Fruit fly (Drosophila melanogaster) whole organism, embryonic: ENCODE measurements around the gene Dmtn.
A peak's percentile ranks its signal among the peaks of the same experiment; 100 is the strongest.

Source experiments
- Atf6 ChIP-seq: fragments of 200-800 bp; sonication (Bioruptor generic); IDR thresholded peaks from 2 replicates; pipeline ENCODE4 v1.3.6; 2022; ENCODE audit warnings: missing biosample characterization, missing genetic modification characterization
- CG1024 ChIP-seq: fragments of 200-800 bp; sonication (Bioruptor generic); IDR thresholded peaks from 2 replicates; pipeline ENCODE4 v1.3.6; 2022; ENCODE audit warnings: missing biosample characterization, missing genetic modification characterization
- CG10565 ChIP-seq: fragments of 200-800 bp; sonication (Bioruptor generic); optimal IDR thresholded peaks from 3 replicates; lab custom pipeline; 2016; ENCODE audit warnings: missing biosample characterization, mild to moderate bottlenecking, missing genetic modification characterization
- CG11085 ChIP-seq: fragments of 200-800 bp; sonication (Bioruptor generic); IDR thresholded peaks from 2 replicates; pipeline ENCODE4 v1.3.6; 2022; ENCODE audit warnings: missing biosample characterization, missing genetic modification characterization
- CG11247 ChIP-seq: fragments of 200-800 bp; sonication (Bioruptor generic); IDR thresholded peaks from 2 replicates; pipeline ENCODE4 v1.3.6; 2022; ENCODE audit warnings: missing biosample characterization, missing genetic modification characterization
- CG11456 ChIP-seq: fragments of 200-800 bp; sonication (Bioruptor generic); IDR thresholded peaks from 3 replicates; pipeline ENCODE4 v1.3.6; 2022; ENCODE audit warnings: missing biosample characterization, missing genetic modification characterization
- CG12155 ChIP-seq: fragments of 200-800 bp; sonication (Bioruptor generic); optimal IDR thresholded peaks from 3 replicates; lab custom pipeline; 2016; ENCODE audit warnings: missing biosample characterization, missing genetic modification characterization
- CG12391 ChIP-seq: fragments of 200-800 bp; sonication (Bioruptor generic); optimal IDR thresholded peaks from 3 replicates; lab custom pipeline; 2018; ENCODE audit warnings: missing biosample characterization, mild to moderate bottlenecking, missing genetic modification characterization, moderate library complexity
- CG13624 ChIP-seq: fragments of 200-800 bp; sonication (Bioruptor generic); optimal IDR thresholded peaks from 2 replicates; lab custom pipeline; 2016; ENCODE audit warnings: missing biosample characterization, missing genetic modification characterization
- CG1602 ChIP-seq: fragments of 200-800 bp; sonication (Bioruptor generic); optimal IDR thresholded peaks from 3 replicates; lab custom pipeline; 2016; ENCODE audit warnings: missing biosample characterization, missing genetic modification characterization
- CG1647 ChIP-seq: fragments of 200-800 bp; sonication (Bioruptor generic); optimal IDR thresholded peaks from 3 replicates; lab custom pipeline; 2016; ENCODE audit warnings: missing biosample characterization, missing genetic modification characterization
- CG18011 ChIP-seq: fragments of 200-800 bp; sonication (Bioruptor generic); optimal IDR thresholded peaks from 2 replicates; lab custom pipeline; 2017; ENCODE audit warnings: missing biosample characterization, missing genetic modification characterization, mild to moderate bottlenecking, moderate library complexity, missing genotype
- CG30020 ChIP-seq: fragments of 200-800 bp; optimal IDR thresholded peaks from 2 replicates; lab custom pipeline; 2019; ENCODE audit warnings: missing biosample characterization, mild to moderate bottlenecking, missing genetic modification characterization, moderate library complexity
- CG3281 ChIP-seq: fragments of 200-800 bp; sonication (Bioruptor generic); optimal IDR thresholded peaks from 3 replicates; lab custom pipeline; 2017; ENCODE audit warnings: missing biosample characterization, mild to moderate bottlenecking, missing genetic modification characterization
- CG3407 ChIP-seq: fragments of 200-800 bp; sonication (Bioruptor generic); optimal IDR thresholded peaks from 2 replicates; lab custom pipeline; 2018; ENCODE audit warnings: missing biosample characterization, mild to moderate bottlenecking, missing genetic modification characterization
- CG34376 ChIP-seq: fragments of 200-800 bp; sonication (Bioruptor generic); optimal IDR thresholded peaks from 2 replicates; lab custom pipeline; 2018; ENCODE audit warnings: missing biosample characterization, mild to moderate bottlenecking, missing genetic modification characterization
- CG3726 ChIP-seq: fragments of 200-800 bp; sonication (Bioruptor generic); IDR thresholded peaks from 3 replicates; pipeline ENCODE4, ENCODE4 v1.3.6; 2022; ENCODE audit warnings: missing biosample characterization, missing genetic modification characterization
- CG7357 ChIP-seq: fragments of 200-800 bp; sonication (Bioruptor generic); IDR thresholded peaks from 3 replicates; pipeline ENCODE4 v1.3.6; 2022; ENCODE audit warnings: missing biosample characterization, missing genetic modification characterization
- CG7839 ChIP-seq: fragments of 200-800 bp; sonication (Bioruptor generic); optimal IDR thresholded peaks from 3 replicates; lab custom pipeline; 2018; ENCODE audit warnings: missing biosample characterization, mild to moderate bottlenecking, missing genetic modification characterization, moderate library complexity
- CG8281 ChIP-seq: fragments of 200-800 bp; sonication (Bioruptor generic); optimal IDR thresholded peaks from 2 replicates; lab custom pipeline; 2018; ENCODE audit warnings: missing biosample characterization, mild to moderate bottlenecking, missing genetic modification characterization, moderate library complexity
- CG8765 ChIP-seq: fragments of 200-800 bp; sonication (Bioruptor generic); IDR thresholded peaks from 2 replicates; pipeline ENCODE4 v1.3.6; 2022; ENCODE audit warnings: missing biosample characterization, missing genetic modification characterization
- CG9817 ChIP-seq: fragments of 200-800 bp; sonication (Bioruptor generic); optimal IDR thresholded peaks from 2 replicates; lab custom pipeline; 2018; ENCODE audit warnings: missing biosample characterization, mild to moderate bottlenecking, missing genetic modification characterization, moderate library complexity
- CG9932 ChIP-seq: fragments of 200-800 bp; sonication (Bioruptor generic); IDR thresholded peaks from 2 replicates; pipeline ENCODE4 v1.3.6; 2022; ENCODE audit warnings: missing biosample characterization, missing genetic modification characterization
- CrebB ChIP-seq: fragments of 200-800 bp; sonication (Bioruptor generic); optimal IDR thresholded peaks from 3 replicates; lab custom pipeline; 2018; ENCODE audit warnings: missing biosample characterization, mild to moderate bottlenecking, missing genetic modification characterization
- D19A ChIP-seq: fragments of 200-800 bp; optimal IDR thresholded peaks from 3 replicates; lab custom pipeline; 2019; ENCODE audit warnings: missing biosample characterization, mild to moderate bottlenecking, missing genetic modification characterization, moderate library complexity
- D19B ChIP-seq: fragments of 200-800 bp; sonication (Bioruptor generic); optimal IDR thresholded peaks from 2 replicates; lab custom pipeline; 2017; ENCODE audit warnings: missing biosample characterization, mild to moderate bottlenecking, missing genetic modification characterization
- Drgx ChIP-seq: fragments of 200-800 bp; sonication (Bioruptor generic); IDR thresholded peaks from 2 replicates; pipeline ENCODE4 v1.3.6; 2022; ENCODE audit warnings: missing biosample characterization, missing genetic modification characterization
- Fer1 ChIP-seq: fragments of 200-800 bp; sonication (Bioruptor generic); optimal IDR thresholded peaks from 2 replicates; lab custom pipeline; 2017; ENCODE audit warnings: missing biosample characterization, mild to moderate bottlenecking, missing genetic modification characterization
- Fer3 ChIP-seq: fragments of 200-800 bp; sonication (Bioruptor generic); optimal IDR thresholded peaks from 2 replicates; lab custom pipeline; 2018; ENCODE audit warnings: missing biosample characterization, mild to moderate bottlenecking, missing genetic modification characterization, moderate library complexity
- HmgZ ChIP-seq: fragments of 200-800 bp; sonication (Bioruptor generic); optimal IDR thresholded peaks from 2 replicates; lab custom pipeline; 2018; ENCODE audit warnings: missing biosample characterization, mild to moderate bottlenecking, missing genetic modification characterization
- MBD-R2 ChIP-seq: fragments of 200-800 bp; sonication (Bioruptor generic); IDR thresholded peaks from 2 replicates; pipeline ENCODE4 v1.3.6; 2022; ENCODE audit warnings: missing biosample characterization, missing genetic modification characterization
- Myb ChIP-seq: fragments of 200-800 bp; sonication (Bioruptor generic); optimal IDR thresholded peaks from 2 replicates; lab custom pipeline; 2016; ENCODE audit warnings: missing biosample characterization, missing genetic modification characterization
- Neu2 ChIP-seq: fragments of 200-800 bp; sonication (Bioruptor generic); optimal IDR thresholded peaks from 3 replicates; lab custom pipeline; 2016; ENCODE audit warnings: missing biosample characterization, missing genetic modification characterization, borderline replicate concordance
- Nf-YC ChIP-seq: fragments of 200-800 bp; optimal IDR thresholded peaks from 3 replicates; lab custom pipeline; 2019; ENCODE audit warnings: missing biosample characterization, mild to moderate bottlenecking, missing genetic modification characterization, moderate library complexity
- Pdp1 ChIP-seq, 2 experiments: fragments of 200-800 bp; sonication (Bioruptor generic); optimal IDR thresholded peaks; 3 replicates each; lab custom pipeline; 2016; ENCODE audit warnings: missing biosample characterization in 2 of 2, missing genetic modification characterization in 2 of 2, mild to moderate bottlenecking in 1 of 2, moderate library complexity in 1 of 2
- Taf1 ChIP-seq: fragments of 200-800 bp; sonication (Bioruptor generic); IDR thresholded peaks from 2 replicates; pipeline ENCODE4 v1.3.6; 2022; ENCODE audit warnings: missing biosample characterization, missing genetic modification characterization
- ac ChIP-seq: fragments of 200-800 bp; sonication (Bioruptor generic); optimal IDR thresholded peaks from 3 replicates; lab custom pipeline; 2017; ENCODE audit warnings: missing biosample characterization, mild to moderate bottlenecking, missing genetic modification characterization
- ara ChIP-seq: fragments of 200-800 bp; sonication (Bioruptor generic); IDR thresholded peaks from 2 replicates; pipeline ENCODE4 v1.3.6; 2022; ENCODE audit warnings: missing biosample characterization, missing genetic modification characterization
- bbx ChIP-seq: fragments of 200-800 bp; sonication (Bioruptor generic); IDR thresholded peaks from 2 replicates; pipeline ENCODE4 v1.3.6; 2022; ENCODE audit warnings: missing biosample characterization, missing genetic modification characterization; ENCODE audit not compliant: partially characterized antibody
- cwo ChIP-seq: fragments of 200-800 bp; sonication (Bioruptor generic); optimal IDR thresholded peaks from 3 replicates; lab custom pipeline; 2017; ENCODE audit warnings: missing biosample characterization, missing genetic modification characterization, mild to moderate bottlenecking, moderate library complexity, missing genetic modification reagents
- ems ChIP-seq: fragments of 200-800 bp; sonication (Bioruptor generic); optimal IDR thresholded peaks from 3 replicates; lab custom pipeline; 2016; ENCODE audit warnings: missing biosample characterization, missing genetic modification characterization
- knrl ChIP-seq: fragments of 200-800 bp; sonication (Bioruptor generic); IDR thresholded peaks from 3 replicates; pipeline ENCODE4 v1.3.6; 2022; ENCODE audit warnings: missing biosample characterization, missing genetic modification characterization; ENCODE audit not compliant: partially characterized antibody
- lab ChIP-seq: fragments of 200-800 bp; sonication (Bioruptor generic); optimal IDR thresholded peaks from 3 replicates; lab custom pipeline; 2017; ENCODE audit warnings: missing biosample characterization, missing genetic modification characterization, mild to moderate bottlenecking, moderate library complexity, missing genetic modification reagents
- mam ChIP-seq: fragments of 200-800 bp; sonication (Bioruptor generic); optimal IDR thresholded peaks from 3 replicates; lab custom pipeline; 2016; ENCODE audit warnings: missing biosample characterization, missing genetic modification characterization
- nerfin-2 ChIP-seq: fragments of 200-800 bp; sonication (Bioruptor generic); IDR thresholded peaks from 2 replicates; pipeline ENCODE4 v1.3.6; 2022; ENCODE audit warnings: missing biosample characterization, missing genetic modification characterization; ENCODE audit not compliant: partially characterized antibody
- pb ChIP-seq: fragments of 200-800 bp; sonication (Bioruptor generic); optimal IDR thresholded peaks from 3 replicates; lab custom pipeline; 2016; ENCODE audit warnings: missing biosample characterization, missing genetic modification characterization
- scrt ChIP-seq: fragments of 200-800 bp; sonication (Bioruptor generic); optimal IDR thresholded peaks from 2 replicates; lab custom pipeline; 2018; ENCODE audit warnings: missing biosample characterization, mild to moderate bottlenecking, missing genetic modification characterization, moderate library complexity
- sens ChIP-seq: fragments of 200-800 bp; sonication (Bioruptor generic); peaks from one replicate; lab custom pipeline; 2016; ENCODE audit warnings: missing biosample characterization, missing genetic modification characterization

The Dmtn gene

dm6 chr3R:6373512-6374306, 32.0 kb downstream of the Dmtn start (continued):
- TF ChIP-seq ara (GFP tag; lab: Robert Waterston, UW), result 0 out of 2 replicates have a peak, but pooled peaks have one; percentile 26
- TF ChIP-seq CG7839 (tag; lab: Kevin White, UChicago), result peak; percentile 34
- TF ChIP-seq Drgx, result 0 out of 2 replicates have a peak, but pooled peaks have one; percentile 33
- peak; percentile 17; the same call in 1 of the 2 replicates for TF ChIP-seq CG1024 (GFP tag; lab: Robert Waterston, UW)
- TF ChIP-seq Myb (GFP tag; lab: Kevin White, UChicago), result peak; percentile 10
- TF ChIP-seq D19A, result peak; percentile 11
- TF ChIP-seq CG10565, result no peak
- no peak for TF ChIP-seq pb
- TF ChIP-seq CG3726 (GFP tag; lab: Robert Waterston, UW), result no peak
- TF ChIP-seq bbx (GFP tag; lab: Robert Waterston, UW), result 0 out of 2 replicates have a peak, but pooled peaks have one; percentile 9
- peak; percentile 14 for TF ChIP-seq CG12155
- TF ChIP-seq cwo (GFP tag; lab: Kevin White, UChicago), result peak; percentile 25
- peak; percentile 67 for TF ChIP-seq Fer1 (GFP tag; lab: Kevin White, UChicago)
- peak; percentile 89 for TF ChIP-seq scrt (GFP tag; lab: Kevin White, UChicago)
- peak; percentile 3 for TF ChIP-seq CG8281 (tag; lab: Kevin White, UChicago)
- TF ChIP-seq mam (GFP tag; lab: Kevin White, UChicago), result peak; percentile 41
- TF ChIP-seq CG8765 (GFP tag; lab: Robert Waterston, UW), result no peak
- peak; percentile 90 for TF ChIP-seq sens (GFP tag; lab: Kevin White, UChicago)
- no peak for TF ChIP-seq Neu2 (GFP tag; lab: Kevin White, UChicago)
- TF ChIP-seq CG13624, result peak; percentile 42
- peak; percentile 83 for TF ChIP-seq lab (GFP tag; lab: Kevin White, UChicago)
- peak; percentile 67 for TF ChIP-seq CG34376 (GFP tag; lab: Kevin White, UChicago)
- peak; percentile 19; the same call in 1 of the 2 replicates for TF ChIP-seq Taf1
- TF ChIP-seq knrl (GFP tag; lab: Robert Waterston, UW), result no peak
- TF ChIP-seq MBD-R2 (GFP tag; lab: Robert Waterston, UW), result peak; percentile 55; the same call in 1 of the 2 replicates
- TF ChIP-seq CG30020, result peak; percentile 61
- TF ChIP-seq ac, result no peak
- no peak for TF ChIP-seq D19B
- TF ChIP-seq CG3281, result peak; percentile 63
- peak; percentile 54 for TF ChIP-seq CG12391 (tag; lab: Kevin White, UChicago)
- peak; percentile 65 for TF ChIP-seq Fer3
- no peak for TF ChIP-seq CG7357 (GFP tag; lab: Robert Waterston, UW)
- peak in 1 of 2 experiments; percentile 27 for TF ChIP-seq Pdp1 (GFP tag; optimal IDR thresholded peaks at IDR 0.05; lab: Kevin White, UChicago)
- peak; percentile 37 for TF ChIP-seq CG1602 (GFP tag; lab: Kevin White, UChicago)
- peak; percentile 43 for TF ChIP-seq CG3407 (GFP tag; lab: Kevin White, UChicago)
- TF ChIP-seq Atf6 (GFP tag; lab: Robert Waterston, UW), result peak; percentile 76
- 0 out of 2 replicates have a peak, but pooled peaks have one; percentile 52 for TF ChIP-seq CG11247 (GFP tag; lab: Robert Waterston, UW)
- peak; percentile 29 for TF ChIP-seq HmgZ (tag; lab: Kevin White, UChicago)
- TF ChIP-seq CG1647, result peak; percentile 50
- TF ChIP-seq CG11456 (GFP tag; lab: Robert Waterston, UW), result 0 out of 3 replicates have a peak, but pooled peaks have one; percentile 4
- TF ChIP-seq CrebB (tag; lab: Kevin White, UChicago), result peak; percentile 55
- TF ChIP-seq CG9932, result peak; percentile 66
- peak; percentile 24; the same call in 1 of the 2 replicates for TF ChIP-seq nerfin-2
- TF ChIP-seq Nf-YC, result peak; percentile 34
- TF ChIP-seq ems (GFP tag; lab: Kevin White, UChicago), result no peak
- peak; percentile 6 for TF ChIP-seq CG18011 (GFP tag; lab: Kevin White, UChicago)
- peak; percentile 37 for TF ChIP-seq CG9817 (tag; lab: Kevin White, UChicago)
- TF ChIP-seq CG11085 (GFP tag; lab: Robert Waterston, UW), result 0 out of 2 replicates have a peak, but pooled peaks have one; percentile 43
